Fruit fly (Drosophila melanogaster) whole organism, prepupa: ENCODE data around the gene CG7329.

Experiments used
- CG11294 ChIP-seq: fragments of 200-800 bp; sonication (Bioruptor generic); IDR thresholded peaks from 2 replicates; pipeline ENCODE4 v1.3.6; 2022; ENCODE audit warnings: missing biosample characterization, missing genetic modification characterization
- CG11762 ChIP-seq: fragments of 200-800 bp; sonication (Bioruptor generic); optimal IDR thresholded peaks from 3 replicates; lab custom pipeline; 2016; ENCODE audit warnings: missing biosample characterization, missing genetic modification characterization; ENCODE audit not compliant: insufficient read depth
- CG34406 ChIP-seq: fragments of 200-800 bp; sonication (Bioruptor generic); optimal IDR thresholded peaks from 3 replicates; lab custom pipeline; 2016; ENCODE audit warnings: missing biosample characterization, missing genetic modification characterization
- CG4318 ChIP-seq: fragments of 200-800 bp; sonication (Bioruptor generic); optimal IDR thresholded peaks from 3 replicates; lab custom pipeline; 2017; ENCODE audit warnings: missing biosample characterization, mild to moderate bottlenecking, missing genetic modification characterization
- CG6792 ChIP-seq: fragments of 200-800 bp; sonication (Bioruptor generic); optimal IDR thresholded peaks from 3 replicates; lab custom pipeline; 2016; ENCODE audit warnings: missing biosample characterization, missing genetic modification characterization
- Gug ChIP-seq: fragments of 200-800 bp; sonication (Bioruptor generic); IDR thresholded peaks from 2 replicates; pipeline ENCODE4 v1.3.6; 2022; ENCODE audit warnings: missing biosample characterization, missing genetic modification characterization
- Met ChIP-seq: fragments of 200-800 bp; sonication (Bioruptor generic); optimal IDR thresholded peaks from 3 replicates; lab custom pipeline; 2016; ENCODE audit warnings: missing biosample characterization, missing genetic modification characterization
- Sox14 ChIP-seq: fragments of 200-800 bp; sonication (Bioruptor generic); optimal IDR thresholded peaks from 3 replicates; lab custom pipeline; 2016; ENCODE audit warnings: missing biosample characterization, missing genetic modification characterization
- eg ChIP-seq: fragments of 200-800 bp; sonication (Bioruptor generic); IDR thresholded peaks from 3 replicates; pipeline ENCODE4 v1.3.6; 2022; ENCODE audit warnings: missing biosample characterization, missing genetic modification characterization

dm6 chr2L:10647720-10648349, 9.6 kb upstream of the CG7329 start:
- TF ChIP-seq CG4318 (no peak), CG6792 (GFP tag; lab: Kevin White, UChicago) (no peak), Gug (GFP tag; lab: Robert Waterston, UW) (no peak), CG11762 (GFP tag; lab: Kevin White, UChicago) (no peak), CG34406 (GFP tag; lab: Kevin White, UChicago) (no peak), Met (GFP tag; lab: Kevin White, UChicago) (no peak), CG11294 (GFP tag; lab: Robert Waterston, UW) (no peak), Sox14 (GFP tag; lab: Kevin White, UChicago) (no peak), eg (GFP tag; lab: Robert Waterston, UW) (no peak)
